Worm (Caenorhabditis elegans) whole organism, L3 larva: ENCODE data around the gene sod-5.

ENCODE experiments used
- egl-27 ChIP-seq: sonication (generic microtip); optimal IDR thresholded peaks from 4 replicates; lab custom pipeline; 2017; ENCODE audit warnings: missing biosample characterization, missing genetic modification reagents, missing genetic modification characterization
- nhr-237 ChIP-seq: fragments of 150-350 bp; optimal IDR thresholded peaks from 2 replicates; lab custom pipeline; 2014; ENCODE audit warnings: missing biosample characterization, missing genetic modification characterization
- nhr-76 ChIP-seq: fragments of 150-350 bp; sonication (generic microtip); optimal IDR thresholded peaks from 5 replicates; lab custom pipeline; 2014; ENCODE audit warnings: missing biosample characterization, missing genetic modification characterization
- nhr-77 ChIP-seq: fragments of 150-350 bp; optimal IDR thresholded peaks from 2 replicates; lab custom pipeline; 2014; ENCODE audit warnings: missing biosample characterization, missing genetic modification characterization

- TF ChIP-seq nhr-76 (tag; lab: Kevin White, UChicago) (no peak), nhr-77 (tag; lab: Kevin White, UChicago) (no peak), egl-27 (tag; lab: Kevin White, UChicago) (no peak), nhr-237 (tag; lab: Kevin White, UChicago) (no peak)
These were observed 43.4 kb downstream of the sod-5 start, which contains the start of the genes T12C9.7 and vps-18 for ce11 chrII:4460851-4461250.
